Fruit fly (Drosophila melanogaster): ENCODE measurements around the gene CG5404.

The CG5404 gene

DNA sequence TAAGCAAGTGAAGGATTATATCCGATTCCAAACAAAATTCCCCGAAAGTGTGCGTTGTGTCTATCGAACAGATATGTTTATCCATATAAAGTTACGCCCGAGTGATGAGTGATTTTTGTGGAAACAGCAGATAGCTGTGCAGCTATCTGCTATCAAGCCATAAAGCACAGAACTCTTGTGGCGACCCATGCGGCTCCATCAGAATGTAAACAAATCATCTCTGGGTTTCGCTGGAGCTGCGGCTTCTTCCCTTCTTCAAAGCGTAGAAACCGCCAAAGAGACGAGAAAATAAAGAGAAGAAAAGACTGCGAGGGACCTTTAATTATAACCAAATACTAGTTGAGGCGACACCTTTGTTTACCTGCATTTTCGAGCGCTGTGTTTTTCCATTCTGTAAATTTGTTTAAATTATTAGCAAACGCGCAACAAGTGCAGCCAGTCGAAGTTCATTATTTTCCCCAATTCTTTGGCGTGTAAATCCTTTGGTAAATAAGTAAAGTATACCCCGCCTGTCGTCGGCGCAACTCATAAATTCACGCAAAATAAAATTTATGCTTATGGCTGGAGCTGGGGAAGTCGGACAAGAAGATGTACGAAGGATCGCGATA lies 37.5 kb upstream of the CG5404 start:
- peak; percentile 69 for TF ChIP-seq chm (GFP tag; IDR thresholded peaks at IDR 0.05)
- peak; percentile 1 for TF ChIP-seq CoRest (tag; optimal IDR thresholded peaks at IDR 0.05)
- no peak for TF ChIP-seq Dip2 (GFP tag; IDR thresholded peaks at IDR 0.05)
- TF ChIP-seq pan (optimal IDR thresholded peaks at IDR 0.05) = no peak
- TF ChIP-seq pan (GFP tag; optimal IDR thresholded peaks at IDR 0.05 in 1 of 2, IDR thresholded peaks at IDR 0.05 in 1 of 2) = peak in 1 of 2 experiments; percentile 9
- TF ChIP-seq CG2202 (tag; optimal IDR thresholded peaks at IDR 0.05) = peak; percentile 23
- no peak for TF ChIP-seq hb (GFP tag; IDR thresholded peaks at IDR 0.05; ENCODE audit: partially characterized antibody)
- TF ChIP-seq ci (GFP tag; IDR thresholded peaks at IDR 0.05) = peak; percentile 61; the same call in 1 of the 3 replicates
- TF ChIP-seq ems (GFP tag; optimal IDR thresholded peaks at IDR 0.05) = peak; percentile 5
- TF ChIP-seq lola (GFP tag; optimal IDR thresholded peaks at IDR 0.05) = no peak
- no peak for TF ChIP-seq CG7839 (tag; optimal IDR thresholded peaks at IDR 0.05)
- peak; percentile 54 for TF ChIP-seq CG15601 (tag; optimal IDR thresholded peaks at IDR 0.05)
- 0 out of 2 replicates have a peak, but pooled peaks have one; percentile 11 for TF ChIP-seq onecut (GFP tag; IDR thresholded peaks at IDR 0.05)
- peak; percentile 73 for TF ChIP-seq CG7745 (tag; optimal IDR thresholded peaks at IDR 0.05)
- no peak for TF ChIP-seq repo (GFP tag; optimal IDR thresholded peaks at IDR 0.05)
- TF ChIP-seq CG18476 (GFP tag; optimal IDR thresholded peaks at IDR 0.05) = peak; percentile 86
- peak; percentile 25 for TF ChIP-seq kni (GFP tag; optimal IDR thresholded peaks at IDR 0.05)
- peak; percentile 53 for TF ChIP-seq ATbp (GFP tag; optimal IDR thresholded peaks at IDR 0.05)
- peak; percentile 18 for TF ChIP-seq sqz (GFP tag; optimal IDR thresholded peaks at IDR 0.05)
- peak in 1 of 2 experiments; percentile 32 for TF ChIP-seq bsh (GFP tag; optimal IDR thresholded peaks at IDR 0.05)
- peak; percentile 84 for TF ChIP-seq hkb (optimal IDR thresholded peaks at IDR 0.05)
- TF ChIP-seq hkb (GFP tag; IDR thresholded peaks at IDR 0.05) = no peak
- TF ChIP-seq CG15696 (tag; optimal IDR thresholded peaks at IDR 0.05) = peak; percentile 60
- no peak for TF ChIP-seq pb (GFP tag; optimal IDR thresholded peaks at IDR 0.05)
- TF ChIP-seq Kr (GFP tag; optimal IDR thresholded peaks at IDR 0.05) = peak; percentile 0
- TF ChIP-seq MTF-1 (GFP tag; optimal IDR thresholded peaks at IDR 0.05; ENCODE audit: borderline replicate concordance) = peak; percentile 13
- peak; percentile 73 for TF ChIP-seq Med (GFP tag)
- peak; percentile 2 for TF ChIP-seq CG14710 (tag; optimal IDR thresholded peaks at IDR 0.05)

DNA sequence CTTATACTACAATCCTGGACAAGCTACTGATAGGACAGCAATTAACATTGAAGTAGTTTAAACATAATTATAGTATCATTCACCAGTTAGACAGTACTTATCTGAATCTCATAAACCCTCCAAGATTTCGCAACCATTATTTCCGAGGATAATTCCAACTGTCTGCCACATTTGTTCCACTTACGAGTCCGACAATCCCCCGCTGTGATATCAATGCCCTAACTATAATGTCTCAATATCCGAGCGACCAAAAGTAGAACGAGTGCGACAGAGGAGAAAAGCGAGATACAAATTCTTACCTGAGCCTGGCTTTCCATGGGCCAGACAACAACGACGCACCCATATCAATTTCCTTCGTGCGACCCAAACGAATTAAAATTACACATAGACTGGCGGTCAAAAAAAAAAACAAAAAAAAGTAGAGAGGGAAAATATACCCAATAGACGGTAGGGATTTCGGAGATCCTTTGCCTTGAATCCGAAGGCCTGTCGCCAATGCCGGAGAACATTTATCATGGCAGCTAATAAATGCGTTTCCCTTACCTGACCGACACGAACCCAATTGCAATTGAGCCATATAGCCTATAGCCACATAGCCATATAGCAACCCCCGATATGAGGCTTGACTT lies 35.5 kb upstream of the CG5404 start:
- TF ChIP-seq zfh2 (GFP tag; optimal IDR thresholded peaks at IDR 0.05) (no peak), CG12155 (GFP tag; optimal IDR thresholded peaks at IDR 0.05) (no peak), cad (GFP tag; optimal IDR thresholded peaks at IDR 0.05) (peak; percentile 14), CG9817 (tag; optimal IDR thresholded peaks at IDR 0.05) (no peak), tup (GFP tag; optimal IDR thresholded peaks at IDR 0.05) (no peak), PHDP (tag; optimal IDR thresholded peaks at IDR 0.05) (no peak), her (GFP tag; optimal IDR thresholded peaks at IDR 0.05) (no peak), Hey (tag; optimal IDR thresholded peaks at IDR 0.05) (no peak), ash1 (GFP tag; optimal IDR thresholded peaks at IDR 0.05) (no peak), pros (GFP tag; optimal IDR thresholded peaks at IDR 0.05) (peak; percentile 67), slbo (GFP tag; IDR thresholded peaks at IDR 0.05) (no peak), onecut (GFP tag; IDR thresholded peaks at IDR 0.05) (no peak), Asciz (GFP tag; optimal IDR thresholded peaks at IDR 0.05) (no peak), CG7556 (GFP tag; optimal IDR thresholded peaks at IDR 0.05) (no peak), CG31388 (GFP tag; optimal IDR thresholded peaks at IDR 0.05) (no peak), CG10366 (GFP tag; IDR thresholded peaks at IDR 0.05) (no peak), CG18599 (GFP tag; optimal IDR thresholded peaks at IDR 0.05) (no peak), CG16779 (GFP tag; IDR thresholded peaks at IDR 0.05) (no peak), Eip74EF (GFP tag; optimal IDR thresholded peaks at IDR 0.05) (no peak), Dbx (GFP tag; IDR thresholded peaks at IDR 0.05) (no peak), klu (GFP tag; IDR thresholded peaks at IDR 0.05) (no peak), kni (GFP tag; optimal IDR thresholded peaks at IDR 0.05) (peak; percentile 80), CG9215 (GFP tag; IDR thresholded peaks at IDR 0.05) (no peak)

All from whole organism, embryonic.